Fruit fly (Drosophila melanogaster) whole organism, prepupa: ENCODE data around the gene Mi-2.

Source experiments
- CG3032 ChIP-seq: fragments of 200-800 bp; optimal IDR thresholded peaks from 2 replicates; lab custom pipeline; 2019; ENCODE audit warnings: missing biosample characterization, mild to moderate bottlenecking, missing genetic modification characterization, moderate library complexity
- CG9139 ChIP-seq: fragments of 200-800 bp; sonication (Bioruptor generic); optimal IDR thresholded peaks from 3 replicates; lab custom pipeline; 2017; ENCODE audit warnings: missing biosample characterization, mild to moderate bottlenecking, missing genetic modification characterization
- Hr39 ChIP-seq: fragments of 200-800 bp; sonication (Bioruptor generic); optimal IDR thresholded peaks from 2 replicates; lab custom pipeline; 2016; ENCODE audit warnings: missing biosample characterization, missing genetic modification characterization
- Lpt ChIP-seq: fragments of 200-800 bp; sonication (Bioruptor generic); optimal IDR thresholded peaks from 3 replicates; lab custom pipeline; 2016; ENCODE audit warnings: missing biosample characterization, missing genetic modification characterization
- Sox102F ChIP-seq: fragments of 200-800 bp; sonication (Bioruptor generic); optimal IDR thresholded peaks from 2 replicates; lab custom pipeline; 2016; ENCODE audit warnings: missing biosample characterization, mild to moderate bottlenecking, missing genetic modification characterization
- dsx ChIP-seq: fragments of 200-800 bp; optimal IDR thresholded peaks from 3 replicates; lab custom pipeline; 2019; ENCODE audit warnings: missing biosample characterization, mild to moderate bottlenecking, missing genetic modification characterization, moderate library complexity; ENCODE audit not compliant: poor library complexity, severe bottlenecking

dm6 chr3L:19932917-19933316 lies 22.9 kb upstream of the Mi-2 start:
- TF ChIP-seq Lpt (GFP tag; lab: Kevin White, UChicago) (no peak), dsx (no peak), Sox102F (GFP tag; lab: Kevin White, UChicago) (peak; percentile 9), Hr39 (GFP tag; lab: Kevin White, UChicago) (no peak), CG3032 (no peak), CG9139 (GFP tag; lab: Kevin White, UChicago) (no peak)
